Worm (Caenorhabditis elegans): Measurements from ENCODE around the gene Y54G11A.7.

Gene Y54G11A.7

ce11 chrII:14250147-14250965 is 46.7 kb upstream of the Y54G11A.7 start, which contains the start of gene hmg-1.1 (continued):
- TF ChIP-seq nfya-1 (tag; optimal IDR thresholded peaks at IDR 0.05) (peak; percentile 95), ceh-24 (tag; optimal IDR thresholded peaks at IDR 0.05) (no peak), zip-5 (tag; optimal IDR thresholded peaks at IDR 0.05) (no peak), ceh-30 (tag; optimal IDR thresholded peaks at IDR 0.05) (no peak), mec-3 (tag; optimal IDR thresholded peaks at IDR 0.05; ENCODE audit: borderline replicate concordance) (peak; percentile 15), pax-1 (tag; optimal IDR thresholded peaks at IDR 0.05) (no peak), lim-6 (tag; optimal IDR thresholded peaks at IDR 0.05) (no peak), hlh-13 (GFP tag; optimal IDR thresholded peaks at IDR 0.05) (peak; percentile 17), ceh-2 (tag; optimal IDR thresholded peaks at IDR 0.05) (peak; percentile 47), fkh-10 (GFP tag; optimal IDR thresholded peaks at IDR 0.05) (no peak), tbx-2 (tag; optimal IDR thresholded peaks at IDR 0.05) (peak; percentile 88), K02D7.2 (tag; optimal IDR thresholded peaks at IDR 0.05) (no peak), unc-86 (tag; optimal IDR thresholded peaks at IDR 0.05) (no peak), syd-9 (tag; optimal IDR thresholded peaks at IDR 0.05) (peak; percentile 50), T23F11.4 (GFP tag; optimal IDR thresholded peaks at IDR 0.05) (no peak), lin-11 (tag; optimal IDR thresholded peaks at IDR 0.05) (peak; percentile 19), pqm-1 (tag; optimal IDR thresholded peaks at IDR 0.05) (no peak), ets-4 (tag; optimal IDR thresholded peaks at IDR 0.05) (peak; percentile 58)

- no peak for TF ChIP-seq fkh-10 (GFP tag; optimal IDR thresholded peaks at IDR 0.05)
- peak; percentile 52 for TF ChIP-seq hlh-8 (tag; optimal IDR thresholded peaks at IDR 0.05)
- peak; percentile 72 for TF ChIP-seq ets-4 (tag; optimal IDR thresholded peaks at IDR 0.05)
- peak; percentile 55 for TF ChIP-seq pros-1 (tag; optimal IDR thresholded peaks at IDR 0.05)
- no peak for TF ChIP-seq odd-2 (tag; optimal IDR thresholded peaks at IDR 0.05)
- TF ChIP-seq K02D7.2 (tag; optimal IDR thresholded peaks at IDR 0.05): peak; percentile 38
- TF ChIP-seq unc-86 (tag; optimal IDR thresholded peaks at IDR 0.05): no peak
- TF ChIP-seq pqm-1 (tag; optimal IDR thresholded peaks at IDR 0.05): no peak
- TF ChIP-seq nhr-232 (tag; optimal IDR thresholded peaks at IDR 0.05): no peak
- peak; percentile 67 for TF ChIP-seq pat-9 (tag; optimal IDR thresholded peaks at IDR 0.05)
- TF ChIP-seq fkh-6 (tag; optimal IDR thresholded peaks at IDR 0.05): peak; percentile 70
- TF ChIP-seq ceh-48 (tag; optimal IDR thresholded peaks at IDR 0.05): no peak
- no peak for TF ChIP-seq ceh-45 (GFP tag; IDR thresholded peaks at IDR 0.05)
- TF ChIP-seq zip-5 (tag; optimal IDR thresholded peaks at IDR 0.05): no peak
- TF ChIP-seq dve-1 (tag; optimal IDR thresholded peaks at IDR 0.05): no peak
- peak; percentile 90 for TF ChIP-seq ama-1 (optimal IDR thresholded peaks at IDR 0.05)
- peak; percentile 79 for TF ChIP-seq ceh-14 (tag; optimal IDR thresholded peaks at IDR 0.05)
- no peak for TF ChIP-seq mec-3 (tag; optimal IDR thresholded peaks at IDR 0.05; ENCODE audit: borderline replicate concordance)
- TF ChIP-seq unc-42 (tag; optimal IDR thresholded peaks at IDR 0.05): peak; percentile 85
- peak; percentile 3; the same call in 1 of the 2 replicates for TF ChIP-seq sox-2 (GFP tag; IDR thresholded peaks at IDR 0.05)
- peak; percentile 97 for TF ChIP-seq hlh-30 (tag; optimal IDR thresholded peaks at IDR 0.05; ENCODE audit: insufficient read depth)
- peak; percentile 54 for TF ChIP-seq ceh-9 (tag; optimal IDR thresholded peaks at IDR 0.05)
- TF ChIP-seq ceh-19 (GFP tag; optimal IDR thresholded peaks at IDR 0.05): peak; percentile 74
- peak; percentile 90 for TF ChIP-seq ceh-31 (tag; optimal IDR thresholded peaks at IDR 0.05)
- TF ChIP-seq gmeb-2 (tag; optimal IDR thresholded peaks at IDR 0.05): no peak
- peak; percentile 61 for TF ChIP-seq C08G9.2 (tag; optimal IDR thresholded peaks at IDR 0.05)
- TF ChIP-seq C38D4.7 (GFP tag; optimal IDR thresholded peaks at IDR 0.05): peak; percentile 9
- TF ChIP-seq npax-4 (tag; optimal IDR thresholded peaks at IDR 0.05): no peak
- TF ChIP-seq ceh-34 (tag; optimal IDR thresholded peaks at IDR 0.05): peak; percentile 88
- TF ChIP-seq Y22D7AL.16 (tag; optimal IDR thresholded peaks at IDR 0.05): peak; percentile 36
- peak; percentile 47 for TF ChIP-seq ceh-22 (tag; optimal IDR thresholded peaks at IDR 0.05)
- peak; percentile 53 for TF ChIP-seq pha-2 (tag; optimal IDR thresholded peaks at IDR 0.05)
- peak; percentile 36 for TF ChIP-seq syd-9 (tag; optimal IDR thresholded peaks at IDR 0.05)
- TF ChIP-seq lin-11 (tag; optimal IDR thresholded peaks at IDR 0.05): peak; percentile 0
- no peak for TF ChIP-seq eyg-1 (tag; optimal IDR thresholded peaks at IDR 0.05)
- no peak for TF ChIP-seq ttx-3 (tag; optimal IDR thresholded peaks at IDR 0.05)
- no peak for TF ChIP-seq pax-1 (tag; optimal IDR thresholded peaks at IDR 0.05)
- peak; percentile 76 for TF ChIP-seq elt-2 (tag; optimal IDR thresholded peaks at IDR 0.05)
- peak; percentile 42 for TF ChIP-seq ceh-2 (tag; optimal IDR thresholded peaks at IDR 0.05)
- TF ChIP-seq ref-2 (tag; optimal IDR thresholded peaks at IDR 0.05): peak; percentile 88
These were observed 45.6 kb upstream of the Y54G11A.7 start for ce11 chrII:14251400-14251940.

Data from whole organism, late embryonic.